Fruit fly (Drosophila melanogaster) whole organism: ENCODE measurements around the gene CG43798.

Source experiments
- Dll ChIP-seq: fragments of >200 bp; optimal IDR thresholded peaks from 2 replicates; lab custom pipeline; 2017
- pan ChIP-seq: fragments of >200 bp; optimal IDR thresholded peaks from 2 replicates; lab custom pipeline; 2017
- usp ChIP-seq: fragments of >200 bp; optimal IDR thresholded peaks from 2 replicates; lab custom pipeline; 2017; ENCODE audit warnings: missing biosample characterization, missing genetic modification characterization, mixed read lengths

- TF ChIP-seq pan (lab: Kevin White, UChicago): no peak
- no peak for TF ChIP-seq usp (GFP tag; lab: Kevin White, UChicago)
- TF ChIP-seq Dll (lab: Kevin White, UChicago): no peak
Measured at dm6 chr2L:4660932-4661331, 14.1 kb downstream of the CG43798 start.
